Worm (Caenorhabditis elegans) whole organism, L4 larva: Measurements from ENCODE around the gene C02G6.3.
A peak's percentile ranks its signal among the peaks of the same experiment; 100 is the strongest.

ENCODE experiments used
- F10B5.3 ChIP-seq: sonication (generic microtip); optimal IDR thresholded peaks from 2 replicates; lab custom pipeline; 2016; ENCODE audit warnings: mild to moderate bottlenecking, missing genetic modification characterization, missing compliant biosample characterization
- F26F4.8 ChIP-seq: fragments of 200-800 bp; sonication (Bioruptor generic); conservative IDR thresholded peaks from 2 replicates; pipeline ENCODE4 v1.3.6; 2022; ENCODE audit warnings: missing genetic modification characterization, missing compliant biosample characterization
- F37D6.2 ChIP-seq: sonication (generic microtip); optimal IDR thresholded peaks from 2 replicates; lab custom pipeline; 2016; ENCODE audit warnings: mild to moderate bottlenecking, missing genetic modification characterization, missing compliant biosample characterization
- T20F7.1 ChIP-seq: fragments of 200-800 bp; sonication (Bioruptor generic); optimal IDR thresholded peaks from 2 replicates; lab custom pipeline; 2018; ENCODE audit warnings: mild to moderate bottlenecking, missing genetic modification characterization, missing compliant biosample characterization
- Y5F2A.4 ChIP-seq: fragments of 200-800 bp; sonication (Bioruptor generic); optimal IDR thresholded peaks from 2 replicates; lab custom pipeline; 2018; ENCODE audit warnings: mild to moderate bottlenecking, missing genetic modification characterization, missing compliant biosample characterization
- ZK337.2 ChIP-seq: fragments of 200-800 bp; sonication (Bioruptor generic); IDR thresholded peaks from 2 replicates; pipeline ENCODE4 v1.3.6; 2022; ENCODE audit warnings: missing genetic modification reagents, missing genetic modification characterization, missing compliant biosample characterization
- aha-1 ChIP-seq: fragments of 150-350 bp; peaks from one replicate; lab custom pipeline; 2014; ENCODE audit warnings: missing biosample characterization, missing genetic modification characterization
- aly-2 ChIP-seq: sonication (generic microtip); optimal IDR thresholded peaks from 2 replicates; lab custom pipeline; 2018; ENCODE audit warnings: missing biosample characterization, missing genetic modification characterization
- ama-1 ChIP-seq: fragments of 150-350 bp; optimal IDR thresholded peaks from 2 replicates; lab custom pipeline; 2014; ENCODE audit warnings: inconsistent platforms, mixed read lengths
- attf-4 ChIP-seq: sonication (generic microtip); optimal IDR thresholded peaks from 3 replicates; lab custom pipeline; 2017; ENCODE audit warnings: missing biosample characterization, missing genetic modification characterization
- ceh-20 ChIP-seq: fragments of 200-800 bp; sonication (Bioruptor generic); IDR thresholded peaks from 2 replicates; pipeline ENCODE4 v1.3.6; 2022; ENCODE audit warnings: missing genetic modification reagents, missing genetic modification characterization, missing compliant biosample characterization
- ceh-62 ChIP-seq: sonication (generic microtip); optimal IDR thresholded peaks from 2 replicates; lab custom pipeline; 2017; ENCODE audit warnings: missing biosample characterization, missing genetic modification characterization
- daf-12 ChIP-seq: fragments of 150-350 bp; optimal IDR thresholded peaks from 2 replicates; lab custom pipeline; 2014; ENCODE audit warnings: missing biosample characterization, missing genetic modification reagents, missing genetic modification characterization
- daf-16 ChIP-seq, 3 experiments: sonication (generic microtip); optimal IDR thresholded peaks; 2 replicates each; lab custom pipeline; 2016 to 2017; ENCODE audit warnings: missing genetic modification characterization in 3 of 3, missing genetic modification reagents in 3 of 3, mild to moderate bottlenecking in 2 of 3, missing compliant biosample characterization in 2 of 3, missing biosample characterization in 1 of 3, moderate library complexity in 1 of 3
- dmd-6 ChIP-seq: fragments of 200-800 bp; sonication (Bioruptor generic); IDR thresholded peaks from 2 replicates; pipeline ENCODE4 v1.3.6; 2022; ENCODE audit warnings: missing genetic modification reagents, missing genetic modification characterization, missing compliant biosample characterization
- egl-27 ChIP-seq: sonication (generic microtip); optimal IDR thresholded peaks from 3 replicates; lab custom pipeline; 2017; ENCODE audit warnings: missing biosample characterization, missing genetic modification reagents, missing genetic modification characterization
- gei-8 ChIP-seq: fragments of 200-800 bp; sonication (Bioruptor generic); optimal IDR thresholded peaks from 2 replicates; lab custom pipeline; 2018; ENCODE audit warnings: mild to moderate bottlenecking, missing genetic modification characterization, missing compliant biosample characterization
- hlh-11 ChIP-seq: fragments of 200-800 bp; sonication (Bioruptor generic); optimal IDR thresholded peaks from 2 replicates; lab custom pipeline; 2018; ENCODE audit warnings: mild to moderate bottlenecking, missing genetic modification characterization, missing compliant biosample characterization
- hlh-30 ChIP-seq: sonication (generic microtip); optimal IDR thresholded peaks from 2 replicates; lab custom pipeline; 2017; ENCODE audit warnings: antibody characterized with exemption, mild to moderate bottlenecking, missing genetic modification characterization, missing compliant biosample characterization; ENCODE audit not compliant: insufficient read depth
- jun-1 ChIP-seq: fragments of 150-350 bp; optimal IDR thresholded peaks from 2 replicates; lab custom pipeline; 2014; ENCODE audit warnings: missing biosample characterization, missing genetic modification reagents, missing genetic modification characterization
- lim-7 ChIP-seq: fragments of 200-800 bp; sonication (Bioruptor generic); IDR thresholded peaks from 2 replicates; pipeline ENCODE4 v1.3.6; 2022; ENCODE audit warnings: missing genetic modification characterization, missing compliant biosample characterization
- lin-29 ChIP-seq: fragments of 200-800 bp; sonication (Bioruptor generic); IDR thresholded peaks from 2 replicates; pipeline ENCODE4 v1.3.6; 2022; ENCODE audit warnings: missing genetic modification reagents, missing genetic modification characterization, missing compliant biosample characterization
- lin-39 ChIP-seq: fragments of 150-350 bp; optimal IDR thresholded peaks from 2 replicates; lab custom pipeline; 2014; ENCODE audit warnings: missing biosample characterization, missing genetic modification reagents, missing genetic modification characterization
- madf-5 ChIP-seq, 2 experiments: fragments of 200-800 bp; sonication (Bioruptor generic); IDR thresholded peaks; 2 replicates each; pipeline ENCODE4 v1.3.6; 2022; ENCODE audit warnings: missing compliant biosample characterization in 2 of 2, missing genetic modification characterization in 2 of 2
- mep-1 ChIP-seq: fragments of 150-350 bp; sonication (generic microtip); optimal IDR thresholded peaks from 3 replicates; lab custom pipeline; 2014; ENCODE audit warnings: missing biosample characterization, missing genetic modification characterization
- mxl-2 ChIP-seq: fragments of 200-800 bp; sonication (Bioruptor generic); conservative IDR thresholded peaks from 2 replicates; pipeline ENCODE4 v1.3.6; 2022; ENCODE audit warnings: missing genetic modification reagents, missing genetic modification characterization, missing compliant biosample characterization
- mxl-3 ChIP-seq: fragments of 200-800 bp; sonication (Bioruptor generic); optimal IDR thresholded peaks from 2 replicates; lab custom pipeline; 2018; ENCODE audit warnings: mild to moderate bottlenecking, missing genetic modification characterization, missing compliant biosample characterization
- nhr-10 ChIP-seq: fragments of 150-350 bp; optimal IDR thresholded peaks from 2 replicates; lab custom pipeline; 2014; ENCODE audit warnings: missing biosample characterization, missing genetic modification characterization
- nhr-25 ChIP-seq: sonication (generic microtip); optimal IDR thresholded peaks from 2 replicates; lab custom pipeline; 2017; ENCODE audit warnings: missing genetic modification characterization, mild to moderate bottlenecking, missing compliant biosample characterization, antibody characterized with exemption, moderate library complexity, borderline replicate concordance; ENCODE audit not compliant: insufficient read depth
- nhr-28 ChIP-seq: fragments of 150-350 bp; optimal IDR thresholded peaks from 2 replicates; lab custom pipeline; 2014; ENCODE audit warnings: missing biosample characterization, missing genetic modification characterization
- nhr-41 ChIP-seq: fragments of 200-800 bp; sonication (Bioruptor generic); IDR thresholded peaks from 2 replicates; pipeline ENCODE4 v1.3.6; 2022; ENCODE audit warnings: missing genetic modification reagents, missing genetic modification characterization, missing compliant biosample characterization
- nhr-42 ChIP-seq: fragments of 200-800 bp; sonication (Bioruptor generic); IDR thresholded peaks from 2 replicates; pipeline ENCODE4 v1.3.6; 2022; ENCODE audit warnings: missing genetic modification characterization, missing compliant biosample characterization
- nhr-6 ChIP-seq: fragments of 150-350 bp; optimal IDR thresholded peaks from 2 replicates; lab custom pipeline; 2014; ENCODE audit warnings: missing biosample characterization, missing genetic modification characterization
- nhr-77 ChIP-seq: fragments of 150-350 bp; optimal IDR thresholded peaks from 2 replicates; lab custom pipeline; 2014; ENCODE audit warnings: missing biosample characterization, missing genetic modification characterization
- pha-4 ChIP-seq, 2 experiments: fragments of 150-350 bp in 1 of 2; fragments of 200-800 bp in 1 of 2; sonication (Bioruptor generic) in 1 of 2; IDR thresholded peaks in 1 of 2; optimal IDR thresholded peaks in 1 of 2; 2 replicates each; pipeline versions ENCODE4 v1.3.6 to Lab custom; 2014 to 2022; ENCODE audit warnings: missing genetic modification characterization in 2 of 2, missing genetic modification reagents in 2 of 2, missing biosample characterization in 1 of 2, missing compliant biosample characterization in 1 of 2
- php-3 ChIP-seq: fragments of 200-800 bp; sonication (Bioruptor generic); IDR thresholded peaks from 2 replicates; pipeline ENCODE4 v1.3.6; 2022; ENCODE audit warnings: missing genetic modification reagents, missing genetic modification characterization, missing compliant biosample characterization
- skn-1 ChIP-seq: fragments of 150-350 bp; optimal IDR thresholded peaks from 2 replicates; lab custom pipeline; 2014; ENCODE audit warnings: missing biosample characterization, missing genetic modification characterization
- snpc-4 ChIP-seq: fragments of 150-350 bp; optimal IDR thresholded peaks from 2 replicates; lab custom pipeline; 2014; ENCODE audit warnings: missing biosample characterization, missing genetic modification characterization
- spr-3 ChIP-seq: fragments of 200-800 bp; sonication (Bioruptor generic); optimal IDR thresholded peaks from 2 replicates; lab custom pipeline; 2018; ENCODE audit warnings: mild to moderate bottlenecking, missing genetic modification characterization, missing compliant biosample characterization
- tag-97 ChIP-seq: fragments of 200-800 bp; sonication (Bioruptor generic); IDR thresholded peaks from 2 replicates; pipeline ENCODE4 v1.3.6; 2022; ENCODE audit warnings: missing genetic modification characterization, missing compliant biosample characterization
- unc-62 ChIP-seq, 3 experiments: fragments of 150-350 bp in 1 of 3; sonication (generic microtip); optimal IDR thresholded peaks in 2 of 3; peaks in 1 of 3; 1 replicate in 1 of 3; 2 replicates in 2 of 3; lab custom pipeline; 2014 to 2017; ENCODE audit warnings: missing biosample characterization in 3 of 3, missing genetic modification characterization in 3 of 3, missing genetic modification reagents in 3 of 3, missing genotype in 1 of 3
- vab-7 ChIP-seq: fragments of 200-800 bp; sonication (Bioruptor generic); IDR thresholded peaks from 2 replicates; pipeline ENCODE4 v1.3.6; 2022; ENCODE audit warnings: missing genetic modification reagents, missing genetic modification characterization, missing compliant biosample characterization
- zfp-3 ChIP-seq: fragments of 200-800 bp; sonication (Bioruptor generic); conservative IDR thresholded peaks from 2 replicates; pipeline ENCODE4 v1.3.6; 2022; ENCODE audit warnings: missing genetic modification reagents, missing genetic modification characterization, missing compliant biosample characterization
- zip-11 ChIP-seq: fragments of 200-800 bp; sonication (Bioruptor generic); IDR thresholded peaks from 2 replicates; pipeline ENCODE4 v1.3.6; 2022; ENCODE audit warnings: missing genetic modification characterization, missing compliant biosample characterization
- ztf-11 ChIP-seq: fragments of 150-350 bp; optimal IDR thresholded peaks from 2 replicates; lab custom pipeline; 2014; ENCODE audit warnings: missing biosample characterization, missing genetic modification characterization

The C02G6.3 gene

DNA sequence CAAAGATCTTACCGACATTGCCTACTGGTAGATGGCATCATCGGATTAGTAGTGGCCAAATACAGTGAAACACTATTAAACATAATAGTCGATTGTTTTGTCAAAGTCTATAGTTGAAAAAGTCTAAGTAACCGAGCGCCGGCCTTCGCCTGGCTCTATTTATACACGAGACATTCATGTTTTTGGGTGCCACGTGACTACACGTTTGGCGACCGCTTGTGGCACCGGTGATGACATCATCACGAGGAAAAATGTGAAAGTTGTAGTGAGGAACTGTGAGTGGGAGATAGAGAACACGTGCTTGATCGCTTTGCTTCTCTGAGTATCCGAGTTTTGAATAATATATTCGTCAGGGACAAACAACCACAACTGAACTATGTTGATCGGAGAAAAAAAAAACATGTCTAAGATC, 35.8 kb upstream of the C02G6.3 start (continued):
- TF ChIP-seq dmd-6 (GFP tag; lab: Robert Waterston, UW) = peak; percentile 80
- no peak for TF ChIP-seq gei-8 (GFP tag; lab: Kevin White, UChicago)
- TF ChIP-seq daf-12 (tag; lab: Kevin White, UChicago) = no peak
- no peak for TF ChIP-seq F10B5.3
- TF ChIP-seq ceh-62 (tag; lab: Kevin White, UChicago) = no peak
- TF ChIP-seq aha-1 (tag; lab: Kevin White, UChicago) = peak; percentile 91
- no peak for TF ChIP-seq tag-97 (GFP tag; lab: Robert Waterston, UW)
- TF ChIP-seq php-3 (GFP tag; lab: Robert Waterston, UW) = peak; percentile 18; the same call in 1 of the 2 replicates
- TF ChIP-seq mxl-2 = peak; percentile 64; the same call in 1 of the 2 replicates
- TF ChIP-seq ztf-11 (tag; lab: Kevin White, UChicago) = no peak
- TF ChIP-seq nhr-6 (tag; lab: Kevin White, UChicago) = no peak
- TF ChIP-seq zfp-3 (GFP tag; lab: Robert Waterston, UW) = peak; percentile 8; the same call in 1 of the 2 replicates
- TF ChIP-seq nhr-25 (tag; lab: Kevin White, UChicago) = peak; percentile 51
- no peak for TF ChIP-seq lim-7 (GFP tag; lab: Robert Waterston, UW)
- TF ChIP-seq nhr-28 (tag; lab: Kevin White, UChicago) = peak; percentile 98

DNA sequence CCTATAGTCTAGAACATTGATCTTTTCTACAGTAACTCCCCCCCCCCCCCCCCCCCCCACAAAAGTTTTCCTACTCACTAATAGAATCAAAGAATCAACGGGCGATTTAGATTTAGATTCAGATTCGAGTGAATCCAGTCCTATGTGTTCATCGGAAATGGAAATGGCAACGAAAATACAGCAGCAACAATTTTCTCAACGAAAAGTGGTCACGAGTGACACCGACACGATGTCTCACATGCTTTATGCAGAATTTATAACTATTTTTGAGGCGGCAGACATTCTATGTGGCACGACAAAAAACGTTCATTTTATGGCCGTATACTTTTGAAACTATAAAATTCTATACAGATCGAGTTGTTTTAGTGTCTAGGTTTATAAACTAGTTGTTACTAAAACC, 35.0 kb upstream of the C02G6.3 start:
- TF ChIP-seq mxl-3 (no peak), hlh-30 (tag; lab: Kevin White, UChicago) (peak; percentile 85)

DNA sequence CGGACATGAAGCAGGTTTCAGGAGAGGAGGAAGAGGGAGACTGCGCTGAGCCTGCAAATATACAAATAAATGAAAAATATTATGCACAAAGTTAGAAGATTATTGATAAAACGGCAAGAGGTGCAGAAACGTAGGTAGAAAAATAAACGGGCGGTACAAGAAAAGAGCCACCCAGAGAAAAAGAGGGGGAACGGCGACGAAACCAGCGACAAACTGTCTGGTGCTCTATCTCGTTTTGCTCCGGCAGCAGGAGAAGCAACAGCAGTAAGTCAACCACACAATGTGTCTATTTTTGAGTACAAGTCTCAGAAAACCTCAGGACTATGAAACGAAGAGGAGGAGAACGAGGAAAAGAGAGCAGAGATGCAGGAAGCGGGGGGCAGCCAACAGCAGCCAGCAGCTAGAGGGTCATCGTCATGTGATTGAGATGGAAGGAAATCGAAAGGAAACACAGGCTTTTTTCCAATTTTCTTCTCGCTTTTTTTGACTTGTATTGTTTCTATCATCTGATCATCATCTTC, 34.4 kb upstream of the C02G6.3 start, which contains the start of gene F26F12.3:
TSS of gene F26F12.3 (minus strand) at position 51 of the 521 bp plus-strand sequence.
- TF ChIP-seq lin-29 (GFP tag; lab: Robert Waterston, UW) (0 out of 2 replicates have a peak, but pooled peaks have one; percentile 49), jun-1 (tag; lab: Kevin White, UChicago) (no peak), lin-39 (tag; lab: Kevin White, UChicago) (no peak), snpc-4 (tag; lab: Kevin White, UChicago) (no peak), ceh-20 (peak; percentile 8; the same call in 1 of the 2 replicates), mep-1 (tag; lab: Kevin White, UChicago) (peak; percentile 69), zip-11 (no peak), aly-2 (tag; lab: Kevin White, UChicago) (no peak), attf-4 (tag; lab: Kevin White, UChicago) (no peak), egl-27 (tag; lab: Kevin White, UChicago) (no peak), F26F4.8 (GFP tag; lab: Robert Waterston, UW) (no peak), ama-1 (lab: Kevin White, UChicago) (peak; percentile 23), nhr-42 (GFP tag; lab: Robert Waterston, UW) (no peak), unc-62 (GFP tag; optimal IDR thresholded peaks at IDR 0.05 in 1 of 2; lab: Kevin White, UChicago) (no peak), unc-62 (tag; optimal IDR thresholded peaks at IDR 0.05; lab: Kevin White, UChicago) (no peak), madf-5 (GFP tag; IDR thresholded peaks at IDR 0.05; lab: Robert Waterston, UW) (no peak), nhr-25 (tag; lab: Kevin White, UChicago) (no peak), skn-1 (tag; lab: Kevin White, UChicago) (no peak), pha-4 (GFP tag; IDR thresholded peaks at IDR 0.05; lab: Robert Waterston, UW) (peak; percentile 72), pha-4 (tag; optimal IDR thresholded peaks at IDR 0.05; lab: Kevin White, UChicago) (no peak), F37D6.2 (tag; lab: Kevin White, UChicago) (no peak), spr-3 (GFP tag; lab: Kevin White, UChicago) (no peak), Y5F2A.4 (no peak), dmd-6 (GFP tag; lab: Robert Waterston, UW) (peak; percentile 88), nhr-77 (tag; lab: Kevin White, UChicago) (peak; percentile 85), ZK337.2 (GFP tag; lab: Robert Waterston, UW) (no peak), daf-16 (GFP tag; optimal IDR thresholded peaks at IDR 0.05; lab: Kevin White, UChicago) (peak in 1 of 2 experiments; percentile 14), daf-16 (tag; optimal IDR thresholded peaks at IDR 0.05; lab: Kevin White, UChicago) (peak; percentile 81), vab-7 (GFP tag; lab: Robert Waterston, UW) (no peak), zfp-3 (GFP tag; lab: Robert Waterston, UW) (0 out of 2 replicates have a peak, but pooled peaks have one; percentile 20), T20F7.1 (GFP tag; lab: Kevin White, UChicago) (peak; percentile 10), gei-8 (GFP tag; lab: Kevin White, UChicago) (no peak), nhr-10 (tag; lab: Kevin White, UChicago) (peak; percentile 38), nhr-41 (GFP tag; lab: Robert Waterston, UW) (no peak), hlh-11 (tag; lab: Kevin White, UChicago) (peak; percentile 91), hlh-30 (tag; lab: Kevin White, UChicago) (peak; percentile 96), ceh-62 (tag; lab: Kevin White, UChicago) (no peak)
